Worm (Caenorhabditis elegans) whole organism, L2 larva: ENCODE data around the gene bath-45.

Source experiments
- ZK546.5 ChIP-seq: sonication (generic microtip); optimal IDR thresholded peaks from 2 replicates; lab custom pipeline; 2017; ENCODE audit warnings: missing biosample characterization, missing genetic modification characterization
- alr-1 ChIP-seq: fragments of 150-350 bp; optimal IDR thresholded peaks from 2 replicates; lab custom pipeline; 2014; ENCODE audit warnings: missing biosample characterization, missing genetic modification characterization
- egl-27 ChIP-seq: sonication (generic microtip); optimal IDR thresholded peaks from 3 replicates; lab custom pipeline; 2017; ENCODE audit warnings: missing biosample characterization, missing genetic modification reagents, missing genetic modification characterization
- elt-3 ChIP-seq: sonication (generic microtip); optimal IDR thresholded peaks from 2 replicates; lab custom pipeline; 2017; ENCODE audit warnings: missing biosample characterization, missing genetic modification characterization
- lsy-2 ChIP-seq, 2 experiments: fragments of 150-350 bp in 1 of 2; sonication (generic microtip) in 1 of 2; optimal IDR thresholded peaks; 2 replicates each; lab custom pipeline; 2014 to 2017; ENCODE audit warnings: missing biosample characterization in 2 of 2, missing genetic modification characterization in 2 of 2
- nhr-11 ChIP-seq: fragments of 150-350 bp; optimal IDR thresholded peaks from 2 replicates; lab custom pipeline; 2014; ENCODE audit warnings: missing biosample characterization, missing genetic modification characterization
- nhr-237 ChIP-seq: fragments of 150-350 bp; optimal IDR thresholded peaks from 2 replicates; lab custom pipeline; 2014; ENCODE audit warnings: missing biosample characterization, missing genetic modification characterization
- sma-9 ChIP-seq, 2 experiments: fragments of 150-350 bp in 1 of 2; sonication (generic microtip) in 1 of 2; optimal IDR thresholded peaks; 2 replicates each; lab custom pipeline; 2014 to 2016; ENCODE audit warnings: missing genetic modification characterization in 2 of 2, mild to moderate bottlenecking in 1 of 2, missing biosample characterization in 1 of 2, missing compliant biosample characterization in 1 of 2, missing genetic modification reagents in 1 of 2, moderate library complexity in 1 of 2
- snpc-4 ChIP-seq: fragments of 150-350 bp; optimal IDR thresholded peaks from 2 replicates; lab custom pipeline; 2014; ENCODE audit warnings: missing biosample characterization, missing genetic modification characterization
- unc-62 ChIP-seq: fragments of 150-350 bp; optimal IDR thresholded peaks from 2 replicates; lab custom pipeline; 2014; ENCODE audit warnings: missing biosample characterization, missing genetic modification reagents, missing genetic modification characterization
- ztf-11 ChIP-seq: sonication (generic microtip); optimal IDR thresholded peaks from 2 replicates; lab custom pipeline; 2017; ENCODE audit warnings: missing biosample characterization, missing genetic modification characterization
- ztf-4 ChIP-seq: fragments of 150-350 bp; optimal IDR thresholded peaks from 2 replicates; lab custom pipeline; 2014; ENCODE audit warnings: missing biosample characterization, missing genetic modification characterization

DNA sequence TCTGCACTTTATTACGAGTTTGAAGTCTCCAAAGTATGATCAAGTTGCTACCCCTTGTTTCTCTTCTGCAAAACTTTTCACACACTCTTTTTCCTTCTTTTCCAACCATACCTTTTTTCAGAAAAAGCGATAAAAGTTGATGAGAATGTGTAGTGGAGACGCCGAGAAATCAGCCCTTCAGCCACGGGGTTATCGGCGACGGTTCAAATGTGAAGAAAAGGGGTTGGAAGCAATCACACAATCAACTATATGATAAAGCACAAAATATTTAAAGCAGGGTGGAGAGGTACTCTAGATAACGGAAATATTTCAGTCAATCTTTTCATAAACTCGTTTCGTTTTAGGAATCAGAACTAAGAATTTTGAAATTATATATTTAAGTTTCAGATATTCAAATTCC, 49.7 kb upstream of the bath-45 start, which contains the start of gene F42G4.5:
- TF ChIP-seq egl-27 (no peak), nhr-11 (tag; lab: Kevin White, UChicago) (no peak), nhr-237 (tag; lab: Kevin White, UChicago) (no peak), elt-3 (tag; lab: Kevin White, UChicago) (no peak), ztf-4 (no peak), snpc-4 (tag; lab: Kevin White, UChicago) (no peak), ztf-11 (no peak), ZK546.5 (no peak), alr-1 (tag; lab: Kevin White, UChicago) (no peak), sma-9 (GFP tag; optimal IDR thresholded peaks at IDR 0.05; lab: Kevin White, UChicago) (peak; percentile 1), sma-9 (tag; optimal IDR thresholded peaks at IDR 0.05; lab: Kevin White, UChicago) (no peak), unc-62 (GFP tag; lab: Kevin White, UChicago) (no peak), lsy-2 (tag; optimal IDR thresholded peaks at IDR 0.05; lab: Kevin White, UChicago) (no peak)
